Fruit fly (Drosophila melanogaster): Measurements from ENCODE around the gene CG13409.

CG13409 gene

DNA sequence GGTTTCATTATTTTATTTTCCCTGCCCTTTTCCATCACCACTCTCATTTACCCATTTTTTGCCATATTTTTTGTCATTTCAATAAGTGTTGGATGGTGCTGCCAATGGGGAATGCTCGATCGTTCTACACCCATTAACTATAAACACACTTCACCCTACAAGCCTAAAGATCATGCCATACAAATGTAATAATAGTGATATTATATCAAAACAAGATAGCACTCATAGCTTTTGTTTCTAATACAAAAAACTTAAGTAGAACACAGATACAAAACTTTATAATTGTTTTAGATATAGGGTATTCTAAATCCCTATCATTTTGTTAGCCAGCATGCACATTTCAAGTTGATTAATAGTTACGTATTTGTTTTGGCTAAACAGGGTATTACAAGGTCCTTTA, 32.1 kb downstream of the CG13409 start:
- TF ChIP-seq noc (tag; optimal IDR thresholded peaks at IDR 0.05): no peak

DNA sequence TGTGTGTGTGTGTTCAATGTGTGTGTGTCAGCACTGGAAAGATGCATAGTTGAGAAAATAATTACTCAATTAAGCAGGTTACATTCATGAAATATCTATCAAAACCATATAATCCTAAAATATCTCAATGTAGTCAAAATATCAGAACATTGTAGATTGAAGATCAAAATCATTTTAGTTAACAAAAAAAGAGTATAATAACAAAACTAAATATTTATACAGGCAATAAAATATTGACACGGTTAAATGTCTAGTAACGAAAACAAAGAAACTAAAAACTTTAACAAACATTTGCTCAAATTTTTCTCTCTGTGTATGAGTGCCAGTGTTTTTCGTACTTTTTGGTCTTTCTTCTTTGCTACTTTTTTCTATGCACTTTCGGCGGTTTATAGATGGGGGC, 32.8 kb downstream of the CG13409 start:
- TF ChIP-seq noc (tag; optimal IDR thresholded peaks at IDR 0.05): no peak

DNA sequence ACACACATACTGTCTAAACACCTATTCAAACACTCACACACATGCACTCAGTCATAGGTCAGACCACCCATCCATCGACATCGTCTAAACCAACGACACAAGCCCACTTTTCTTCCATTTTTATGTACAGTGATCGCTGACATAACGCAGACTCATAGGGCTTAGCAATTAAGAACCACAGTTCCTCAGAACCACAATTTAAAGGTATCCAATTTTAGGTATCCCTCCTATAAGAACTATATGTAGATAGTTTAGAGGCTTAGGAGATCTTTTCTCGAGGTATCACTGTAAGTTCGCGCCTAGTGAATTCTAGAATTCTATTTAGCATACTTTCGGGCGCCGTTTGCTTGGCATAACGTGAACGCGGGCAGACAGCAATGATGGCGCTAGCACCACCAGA, 38.8 kb downstream of the CG13409 start:
- TF ChIP-seq noc (tag; optimal IDR thresholded peaks at IDR 0.05): no peak

DNA sequence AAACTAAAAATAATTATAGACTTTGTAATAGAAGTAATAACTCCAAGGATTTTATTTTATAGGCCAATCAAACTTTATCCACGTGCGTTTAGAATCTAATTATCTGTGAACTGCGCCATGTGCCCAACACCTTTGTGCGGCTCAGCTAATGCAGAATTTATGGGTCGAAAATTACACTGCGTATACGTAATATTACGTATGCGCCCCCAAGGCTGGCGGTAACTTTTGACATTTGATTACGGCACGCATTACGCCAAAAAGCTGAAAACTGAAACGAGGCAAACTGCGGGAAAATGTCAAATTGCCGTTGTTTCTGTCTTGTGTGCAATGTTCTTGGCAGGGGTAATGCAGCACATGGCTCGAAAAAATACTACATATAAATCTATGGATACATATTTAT, 40.1 kb downstream of the CG13409 start:
- no peak for TF ChIP-seq noc (tag; optimal IDR thresholded peaks at IDR 0.05)

DNA sequence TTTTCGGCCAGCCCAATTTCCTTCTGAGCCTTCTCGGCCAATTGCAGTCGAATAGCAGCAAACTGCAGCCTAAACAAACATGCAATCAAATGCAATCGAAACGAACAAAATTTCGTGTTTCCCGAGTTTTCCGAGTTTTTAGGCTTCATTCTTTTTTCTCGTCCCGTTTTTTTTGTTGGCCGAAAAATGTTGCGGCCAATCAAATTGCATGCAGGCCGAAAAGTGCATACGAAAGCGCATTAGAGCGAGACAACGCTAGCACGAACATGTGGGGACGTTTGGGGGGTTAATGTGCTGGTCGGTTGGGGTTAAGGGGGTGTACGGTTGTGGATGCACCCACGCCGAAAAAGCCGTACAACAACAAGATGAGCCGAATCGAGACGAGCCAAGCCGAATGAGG, 41.9 kb downstream of the CG13409 start:
- no peak for TF ChIP-seq noc (tag; optimal IDR thresholded peaks at IDR 0.05)

DNA sequence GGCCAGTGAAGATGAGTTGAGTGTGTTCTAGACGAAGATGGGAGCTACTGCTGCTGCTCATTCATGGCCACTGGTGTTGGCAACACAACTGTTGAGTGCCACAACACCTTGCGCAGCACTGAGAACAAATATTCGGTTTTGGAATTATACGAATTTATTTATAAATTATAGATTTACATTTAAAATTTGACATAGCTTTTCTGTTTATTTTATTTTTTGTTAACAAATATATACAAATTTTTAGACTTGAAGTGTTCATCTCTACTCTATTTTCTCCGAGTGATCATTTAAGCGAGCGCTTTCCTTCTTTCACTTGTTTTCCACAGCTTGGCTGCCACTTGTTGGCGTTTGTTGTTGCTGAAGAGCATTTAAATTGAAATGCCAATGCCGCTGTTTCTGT, 44.2 kb downstream of the CG13409 start:
- no peak for TF ChIP-seq noc (tag; optimal IDR thresholded peaks at IDR 0.05)
